Fruit fly (Drosophila melanogaster) whole organism, embryonic: ENCODE results near the gene Rfx.
A peak's percentile ranks its signal among the peaks of the same experiment; 100 is the strongest.

Experiments
- Aef1 ChIP-seq: fragments of 200-800 bp; sonication (Bioruptor generic); IDR thresholded peaks from 3 replicates; pipeline ENCODE4 v1.3.6; 2022; ENCODE audit warnings: missing biosample characterization, missing genetic modification characterization
- CG12219 ChIP-seq: fragments of 200-800 bp; sonication (Bioruptor generic); optimal IDR thresholded peaks from 3 replicates; lab custom pipeline; 2018; ENCODE audit warnings: missing biosample characterization, mild to moderate bottlenecking, missing genetic modification characterization
- CG12769 ChIP-seq: fragments of 200-800 bp; sonication (Bioruptor generic); optimal IDR thresholded peaks from 2 replicates; lab custom pipeline; 2019; ENCODE audit warnings: missing biosample characterization, mild to moderate bottlenecking, missing genetic modification characterization, moderate library complexity
- CG13624 ChIP-seq: fragments of 200-800 bp; sonication (Bioruptor generic); optimal IDR thresholded peaks from 2 replicates; lab custom pipeline; 2016; ENCODE audit warnings: missing biosample characterization, missing genetic modification characterization
- CG15479 ChIP-seq: fragments of 200-800 bp; sonication (Bioruptor generic); optimal IDR thresholded peaks from 3 replicates; lab custom pipeline; 2019; ENCODE audit warnings: missing biosample characterization, mild to moderate bottlenecking, missing genetic modification characterization, moderate library complexity
- CG1603 ChIP-seq: fragments of 200-800 bp; sonication (Bioruptor generic); optimal IDR thresholded peaks from 2 replicates; lab custom pipeline; 2019; ENCODE audit warnings: missing biosample characterization, mild to moderate bottlenecking, missing genetic modification characterization, moderate library complexity
- CG18599 ChIP-seq: fragments of 200-800 bp; sonication (Bioruptor generic); optimal IDR thresholded peaks from 3 replicates; lab custom pipeline; 2017; ENCODE audit warnings: missing biosample characterization, missing genetic modification characterization, mild to moderate bottlenecking, moderate library complexity, missing genetic modification reagents
- CG2129 ChIP-seq: fragments of 200-800 bp; sonication (Bioruptor generic); IDR thresholded peaks from 2 replicates; pipeline ENCODE4 v1.3.6; 2022; ENCODE audit warnings: missing biosample characterization, missing genetic modification characterization; ENCODE audit not compliant: partially characterized antibody
- CG2199 ChIP-seq: fragments of 200-800 bp; sonication (Bioruptor generic); IDR thresholded peaks from 3 replicates; pipeline ENCODE4 v1.3.6; 2022; ENCODE audit warnings: missing biosample characterization, missing genetic modification characterization
- CG31388 ChIP-seq: fragments of 200-800 bp; sonication (Bioruptor generic); optimal IDR thresholded peaks from 2 replicates; lab custom pipeline; 2016; ENCODE audit warnings: missing biosample characterization, missing genetic modification characterization
- CG34224 ChIP-seq: fragments of 200-800 bp; sonication (Bioruptor generic); IDR thresholded peaks from 3 replicates; pipeline ENCODE4 v1.3.6; 2022; ENCODE audit warnings: missing biosample characterization, missing genetic modification characterization; ENCODE audit not compliant: partially characterized antibody
- CG34376 ChIP-seq: fragments of 200-800 bp; sonication (Bioruptor generic); optimal IDR thresholded peaks from 2 replicates; lab custom pipeline; 2018; ENCODE audit warnings: missing biosample characterization, mild to moderate bottlenecking, missing genetic modification characterization
- CG7963 ChIP-seq: fragments of 200-800 bp; sonication (Bioruptor generic); IDR thresholded peaks from 3 replicates; pipeline ENCODE4 v1.3.6; 2022; ENCODE audit warnings: missing biosample characterization, missing genetic modification characterization; ENCODE audit not compliant: partially characterized antibody
- CG7987 ChIP-seq: fragments of 200-800 bp; sonication (Bioruptor generic); optimal IDR thresholded peaks from 2 replicates; lab custom pipeline; 2018; ENCODE audit warnings: missing biosample characterization, mild to moderate bottlenecking, missing genetic modification characterization, moderate library complexity
- CG8290 ChIP-seq, 3 experiments: fragments of 200-800 bp; sonication (Bioruptor generic); optimal IDR thresholded peaks; 2 replicates each; lab custom pipeline; 2016 to 2019; ENCODE audit warnings: missing biosample characterization in 3 of 3, missing genetic modification characterization in 3 of 3, mild to moderate bottlenecking in 2 of 3, moderate library complexity in 1 of 3
- Doc3 ChIP-seq: fragments of 200-800 bp; sonication (Bioruptor generic); IDR thresholded peaks from 3 replicates; pipeline ENCODE4 v1.3.6; 2022; ENCODE audit warnings: missing biosample characterization, missing genetic modification characterization; ENCODE audit not compliant: partially characterized antibody
- GATAe ChIP-seq: fragments of 200-800 bp; sonication (Bioruptor generic); conservative IDR thresholded peaks from 2 replicates; pipeline ENCODE4 v1.3.6; 2022; ENCODE audit warnings: missing biosample characterization, missing genetic modification characterization
- Jarid2 ChIP-seq: fragments of 200-800 bp; sonication (Bioruptor generic); optimal IDR thresholded peaks from 3 replicates; lab custom pipeline; 2017; ENCODE audit warnings: mild to moderate bottlenecking, missing biosample characterization, missing genetic modification reagents, missing genetic modification characterization
- Med ChIP-seq: fragments of 200-800 bp; sonication (Bioruptor generic); peaks from one replicate; lab custom pipeline; 2016; ENCODE audit warnings: missing biosample characterization, missing genetic modification characterization, mild to moderate bottlenecking, inconsistent platforms, moderate library complexity
- Mrtf ChIP-seq: fragments of 200-800 bp; sonication (Bioruptor generic); IDR thresholded peaks from 3 replicates; pipeline ENCODE4 v1.3.6; 2022; ENCODE audit warnings: missing biosample characterization, missing genetic modification characterization
- NFAT ChIP-seq: fragments of 200-800 bp; sonication (Bioruptor generic); IDR thresholded peaks from 2 replicates; pipeline ENCODE4 v1.3.6; 2022; ENCODE audit warnings: missing biosample characterization, missing genetic modification characterization
- Optix ChIP-seq: fragments of 200-800 bp; sonication (Bioruptor generic); IDR thresholded peaks from 3 replicates; pipeline ENCODE4 v1.3.6; 2022; ENCODE audit warnings: missing biosample characterization, missing genetic modification characterization
- Pdp1 ChIP-seq, 2 experiments: fragments of 200-800 bp; sonication (Bioruptor generic); optimal IDR thresholded peaks; 3 replicates each; lab custom pipeline; 2016; ENCODE audit warnings: missing biosample characterization in 2 of 2, missing genetic modification characterization in 2 of 2, mild to moderate bottlenecking in 1 of 2, moderate library complexity in 1 of 2
- Poxn ChIP-seq: fragments of 200-800 bp; sonication (Bioruptor generic); IDR thresholded peaks from 2 replicates; pipeline ENCODE4 v1.3.6; 2022; ENCODE audit warnings: missing biosample characterization, missing genetic modification characterization
- Vsx1 ChIP-seq: fragments of 200-800 bp; sonication (Bioruptor generic); optimal IDR thresholded peaks from 2 replicates; lab custom pipeline; 2017; ENCODE audit warnings: missing biosample characterization, mild to moderate bottlenecking, missing genetic modification characterization, missing genetic modification reagents
- abd-A ChIP-seq: fragments of 200-800 bp; sonication (Bioruptor generic); optimal IDR thresholded peaks from 3 replicates; lab custom pipeline; 2019; ENCODE audit warnings: missing biosample characterization, mild to moderate bottlenecking, missing genetic modification characterization, moderate library complexity
- ase ChIP-seq: fragments of 200-800 bp; sonication (Bioruptor generic); IDR thresholded peaks from 3 replicates; pipeline ENCODE4 v1.3.6; 2022; ENCODE audit warnings: missing biosample characterization, missing genetic modification characterization
- chinmo ChIP-seq: fragments of 200-800 bp; sonication (Bioruptor generic); IDR thresholded peaks from 4 replicates; pipeline ENCODE4 v1.3.6; 2022; ENCODE audit warnings: missing biosample characterization, missing genetic modification characterization; ENCODE audit not compliant: partially characterized antibody
- ci ChIP-seq: fragments of 200-800 bp; sonication (Bioruptor generic); IDR thresholded peaks from 3 replicates; pipeline ENCODE4 v1.3.6; 2022; ENCODE audit warnings: missing biosample characterization, missing genetic modification characterization
- crc ChIP-seq: fragments of 200-800 bp; sonication (Bioruptor generic); optimal IDR thresholded peaks from 2 replicates; lab custom pipeline; 2016; ENCODE audit warnings: missing biosample characterization, missing genetic modification characterization
- cwo ChIP-seq: fragments of 200-800 bp; sonication (Bioruptor generic); optimal IDR thresholded peaks from 3 replicates; lab custom pipeline; 2017; ENCODE audit warnings: missing biosample characterization, missing genetic modification characterization, mild to moderate bottlenecking, moderate library complexity, missing genetic modification reagents
- dan ChIP-seq: fragments of 200-800 bp; sonication (Bioruptor generic); IDR thresholded peaks from 2 replicates; pipeline ENCODE4 v1.3.6; 2022; ENCODE audit warnings: missing biosample characterization, missing genetic modification characterization
- dimm ChIP-seq: fragments of 200-800 bp; sonication (Bioruptor generic); IDR thresholded peaks from 2 replicates; pipeline ENCODE4 v1.3.6; 2022; ENCODE audit warnings: missing biosample characterization, missing genetic modification characterization
- grn ChIP-seq: fragments of 200-800 bp; sonication (Bioruptor generic); optimal IDR thresholded peaks from 3 replicates; lab custom pipeline; 2017; ENCODE audit warnings: missing biosample characterization, missing genetic modification characterization
- ind ChIP-seq: fragments of 200-800 bp; sonication (Bioruptor generic); optimal IDR thresholded peaks from 3 replicates; lab custom pipeline; 2016; ENCODE audit warnings: missing biosample characterization, missing genetic modification characterization
- mirr ChIP-seq: fragments of 200-800 bp; sonication (Bioruptor generic); optimal IDR thresholded peaks from 3 replicates; lab custom pipeline; 2018; ENCODE audit warnings: missing biosample characterization, mild to moderate bottlenecking, missing genetic modification characterization
- nom ChIP-seq: fragments of 200-800 bp; sonication (Bioruptor generic); optimal IDR thresholded peaks from 2 replicates; lab custom pipeline; 2017; ENCODE audit warnings: missing biosample characterization, missing genetic modification characterization, mild to moderate bottlenecking, moderate library complexity, missing genetic modification reagents
- p53 ChIP-seq: fragments of 200-800 bp; sonication (Bioruptor generic); optimal IDR thresholded peaks from 2 replicates; lab custom pipeline; 2016; ENCODE audit warnings: missing biosample characterization, missing genetic modification characterization
- sd ChIP-seq: fragments of 200-800 bp; sonication (Bioruptor generic); optimal IDR thresholded peaks from 3 replicates; lab custom pipeline; 2018; ENCODE audit warnings: missing biosample characterization, mild to moderate bottlenecking, missing genetic modification characterization, moderate library complexity
- sens-2 ChIP-seq: fragments of 200-800 bp; sonication (Bioruptor generic); IDR thresholded peaks from 2 replicates; pipeline ENCODE4 v1.3.6; 2022; ENCODE audit warnings: missing biosample characterization, missing genetic modification characterization
- sna ChIP-seq: fragments of 200-800 bp; sonication (Bioruptor generic); IDR thresholded peaks from 2 replicates; pipeline ENCODE4 v1.3.6; 2022; ENCODE audit warnings: missing biosample characterization, missing genetic modification characterization; ENCODE audit not compliant: partially characterized antibody
- so ChIP-seq: fragments of 200-800 bp; sonication (Bioruptor generic); IDR thresholded peaks from 3 replicates; pipeline ENCODE4 v1.3.6; 2022; ENCODE audit warnings: missing biosample characterization, missing genetic modification characterization
- sob ChIP-seq: fragments of 200-800 bp; sonication (Bioruptor generic); IDR thresholded peaks from 2 replicates; pipeline ENCODE4 v1.3.6; 2022; ENCODE audit warnings: missing biosample characterization, missing genetic modification characterization
- sug ChIP-seq: fragments of 200-800 bp; optimal IDR thresholded peaks from 2 replicates; lab custom pipeline; 2019; ENCODE audit warnings: missing biosample characterization, mild to moderate bottlenecking, missing genetic modification characterization, moderate library complexity

Gene Rfx

dm6 chr3R:10400732-10401131 lies 22.9 kb upstream of the Rfx start, which contains the start of gene mthl11:
mthl11 (plus strand) TSS chr3R:10401032.
- no peak for TF ChIP-seq ind (GFP tag; lab: Kevin White, UChicago)
- no peak for TF ChIP-seq Jarid2 (GFP tag; lab: Kevin White, UChicago)
- no peak for TF ChIP-seq cwo (GFP tag; lab: Kevin White, UChicago)
- TF ChIP-seq Doc3 (GFP tag; lab: Robert Waterston, UW), result no peak

dm6 chr3R:10395233-10395815 lies 17.5 kb upstream of the Rfx start:
- TF ChIP-seq chinmo (peak; percentile 60; the same call in 2 of the 4 replicates), dimm (GFP tag; lab: Robert Waterston, UW) (0 out of 2 replicates have a peak, but pooled peaks have one; percentile 2), cwo (GFP tag; lab: Kevin White, UChicago) (peak; percentile 91), Med (peak; percentile 72), CG2129 (GFP tag; lab: Robert Waterston, UW) (no peak), nom (GFP tag; lab: Kevin White, UChicago) (peak; percentile 6), CG13624 (GFP tag; lab: Kevin White, UChicago) (no peak), CG1603 (tag; lab: Kevin White, UChicago) (no peak), CG34224 (GFP tag; lab: Robert Waterston, UW) (peak; percentile 12; the same call in 1 of the 3 replicates), sens-2 (GFP tag; lab: Robert Waterston, UW) (no peak)

- TF ChIP-seq CG12769 (tag; lab: Kevin White, UChicago) (peak; percentile 36), abd-A (tag; lab: Kevin White, UChicago) (no peak), CG31388 (GFP tag; lab: Kevin White, UChicago) (no peak), Aef1 (GFP tag; lab: Robert Waterston, UW) (no peak), Vsx1 (GFP tag; lab: Kevin White, UChicago) (peak; percentile 64), cwo (GFP tag; lab: Kevin White, UChicago) (peak; percentile 100), Optix (peak; percentile 19; the same call in 1 of the 3 replicates), so (0 out of 3 replicates have a peak, but pooled peaks have one; percentile 14), sob (GFP tag; lab: Robert Waterston, UW) (0 out of 2 replicates have a peak, but pooled peaks have one; percentile 11), CG12219 (GFP tag; lab: Kevin White, UChicago) (no peak), crc (no peak), CG2199 (GFP tag; lab: Robert Waterston, UW) (0 out of 3 replicates have a peak, but pooled peaks have one; percentile 13), CG15479 (no peak), p53 (GFP tag; lab: Kevin White, UChicago) (no peak), dan (GFP tag; lab: Robert Waterston, UW) (no peak), CG7987 (GFP tag; lab: Kevin White, UChicago) (peak; percentile 18), ci (GFP tag; lab: Robert Waterston, UW) (0 out of 3 replicates have a peak, but pooled peaks have one; percentile 33), Pdp1 (GFP tag; optimal IDR thresholded peaks at IDR 0.05; lab: Kevin White, UChicago) (peak in 1 of 2 experiments; percentile 33), GATAe (GFP tag; lab: Robert Waterston, UW) (peak; percentile 89), grn (GFP tag; lab: Kevin White, UChicago) (peak; percentile 81), CG18599 (GFP tag; lab: Kevin White, UChicago) (peak; percentile 8), sd (tag; lab: Kevin White, UChicago) (peak; percentile 60), CG34376 (GFP tag; lab: Kevin White, UChicago) (peak; percentile 73), Mrtf (no peak), mirr (GFP tag; lab: Kevin White, UChicago) (peak; percentile 93), ase (0 out of 3 replicates have a peak, but pooled peaks have one; percentile 11), sug (peak; percentile 74), Poxn (GFP tag; lab: Robert Waterston, UW) (no peak), sna (GFP tag; lab: Robert Waterston, UW) (no peak), CG7963 (GFP tag; lab: Robert Waterston, UW) (no peak), CG8290 (GFP tag; optimal IDR thresholded peaks at IDR 0.05; lab: Kevin White, UChicago) (no peak), CG8290 (tag; optimal IDR thresholded peaks at IDR 0.05; lab: Kevin White, UChicago) (peak in 1 of 2 experiments; percentile 5), NFAT (GFP tag; lab: Robert Waterston, UW) (0 out of 2 replicates have a peak, but pooled peaks have one; percentile 19)
Measured at dm6 chr3R:10394368-10394770, 16.5 kb upstream of the Rfx start.
